Fruit fly (Drosophila melanogaster): ENCODE results near the gene cpo.

cpo gene

DNA sequence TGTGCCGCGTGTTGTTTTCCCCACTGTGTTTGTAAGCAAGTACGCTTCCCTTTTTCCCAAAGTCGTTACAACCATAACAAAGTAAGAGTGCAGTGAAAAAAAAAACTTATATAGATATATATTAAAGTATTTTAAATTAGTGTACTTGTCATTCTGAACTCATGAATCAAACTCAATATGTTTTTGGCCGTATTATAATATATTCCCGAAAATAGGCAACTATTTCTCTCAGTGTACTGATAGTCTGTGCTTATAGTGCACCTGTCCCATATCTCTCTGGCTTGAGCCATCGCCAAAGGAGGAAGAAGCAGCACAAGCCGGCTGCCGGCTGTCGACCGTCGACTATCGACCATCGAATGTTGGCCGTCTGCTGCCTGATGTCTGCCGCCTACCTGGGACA lies 21.5 kb downstream of the cpo start (continued):
- peak in 1 of 2 experiments; percentile 64 for TF ChIP-seq tll (GFP tag; optimal IDR thresholded peaks at IDR 0.05)
- TF ChIP-seq CG2712 (tag; optimal IDR thresholded peaks at IDR 0.05), result peak; percentile 88
- TF ChIP-seq Optix (GFP tag; IDR thresholded peaks at IDR 0.05), result peak; percentile 52; the same call in 1 of the 3 replicates
- peak; percentile 64 for TF ChIP-seq CG13424 (tag; optimal IDR thresholded peaks at IDR 0.05)
- TF ChIP-seq emc (GFP tag; optimal IDR thresholded peaks at IDR 0.05), result no peak
- no peak for TF ChIP-seq cas (GFP tag; IDR thresholded peaks at IDR 0.05)
- TF ChIP-seq dati (GFP tag; IDR thresholded peaks at IDR 0.05), result no peak
- no peak for TF ChIP-seq gcm2 (GFP tag; optimal IDR thresholded peaks at IDR 0.05)
- no peak for TF ChIP-seq CG16779 (GFP tag; IDR thresholded peaks at IDR 0.05)
- TF ChIP-seq Eip74EF (GFP tag; optimal IDR thresholded peaks at IDR 0.05), result no peak
- peak; percentile 91 for TF ChIP-seq zfh1 (GFP tag; IDR thresholded peaks at IDR 0.05)
- 0 out of 2 replicates have a peak, but pooled peaks have one; percentile 38 for TF ChIP-seq CG11085 (GFP tag; IDR thresholded peaks at IDR 0.05)
- TF ChIP-seq mld (GFP tag; IDR thresholded peaks at IDR 0.05; ENCODE audit: partially characterized antibody), result no peak
- TF ChIP-seq kni (GFP tag; optimal IDR thresholded peaks at IDR 0.05), result peak; percentile 13
- TF ChIP-seq jing (GFP tag; optimal IDR thresholded peaks at IDR 0.05), result peak; percentile 26
- TF ChIP-seq CG7271 (tag; optimal IDR thresholded peaks at IDR 0.05), result peak; percentile 79
- TF ChIP-seq cwo (GFP tag; optimal IDR thresholded peaks at IDR 0.05), result no peak
- TF ChIP-seq dm (GFP tag; optimal IDR thresholded peaks at IDR 0.05), result no peak
- TF ChIP-seq CG18619 (GFP tag; optimal IDR thresholded peaks at IDR 0.05), result peak; percentile 53
- TF ChIP-seq CG6175 (GFP tag; IDR thresholded peaks at IDR 0.05), result no peak
- no peak for TF ChIP-seq CG10274 (GFP tag; optimal IDR thresholded peaks at IDR 0.05)
- TF ChIP-seq gcm (GFP tag; optimal IDR thresholded peaks at IDR 0.05), result peak; percentile 68
- no peak for TF ChIP-seq CG3995 (GFP tag; optimal IDR thresholded peaks at IDR 0.05)
- no peak for TF ChIP-seq Myb (GFP tag; optimal IDR thresholded peaks at IDR 0.05)
- TF ChIP-seq CG1832 (GFP tag; optimal IDR thresholded peaks at IDR 0.05), result no peak
- TF ChIP-seq YL-1 (GFP tag; optimal IDR thresholded peaks at IDR 0.05), result no peak
- TF ChIP-seq CG17328 (GFP tag; IDR thresholded peaks at IDR 0.05), result peak; percentile 88
- TF ChIP-seq CG8944 (GFP tag; optimal IDR thresholded peaks at IDR 0.05), result no peak
- TF ChIP-seq CG6791 (GFP tag; IDR thresholded peaks at IDR 0.05; ENCODE audit: partially characterized antibody), result no peak
- TF ChIP-seq CG12104 (GFP tag; optimal IDR thresholded peaks at IDR 0.05), result peak; percentile 56
- no peak for TF ChIP-seq inv (GFP tag; IDR thresholded peaks at IDR 0.05; ENCODE audit: partially characterized antibody)
- no peak for TF ChIP-seq toy (GFP tag; IDR thresholded peaks at IDR 0.05)
- peak; percentile 32 for TF ChIP-seq caup (GFP tag; optimal IDR thresholded peaks at IDR 0.05; ENCODE audit: severe bottlenecking)
- TF ChIP-seq TFAM (GFP tag; optimal IDR thresholded peaks at IDR 0.05), result no peak
- no peak for TF ChIP-seq Antp (GFP tag; optimal IDR thresholded peaks at IDR 0.05)
- TF ChIP-seq vfl (GFP tag; optimal IDR thresholded peaks at IDR 0.05), result no peak
- peak; percentile 79 for TF ChIP-seq Chrac-16 (GFP tag; optimal IDR thresholded peaks at IDR 0.05)
- TF ChIP-seq CG17361 (GFP tag; IDR thresholded peaks at IDR 0.05), result peak; percentile 85
- peak; percentile 21 for TF ChIP-seq CG2116 (GFP tag; optimal IDR thresholded peaks at IDR 0.05)
- TF ChIP-seq Ets65A (GFP tag), result peak; percentile 91
- TF ChIP-seq Hr51 (GFP tag; optimal IDR thresholded peaks at IDR 0.05), result peak; percentile 21 to 25
- no peak for TF ChIP-seq Atf6 (GFP tag; IDR thresholded peaks at IDR 0.05)
- peak; percentile 64 for TF ChIP-seq CG12155 (GFP tag; optimal IDR thresholded peaks at IDR 0.05)
- TF ChIP-seq CG4707 (GFP tag; optimal IDR thresholded peaks at IDR 0.05), result no peak
- no peak for TF ChIP-seq al (GFP tag; IDR thresholded peaks at IDR 0.05)
- TF ChIP-seq zen2 (GFP tag; IDR thresholded peaks at IDR 0.05; ENCODE audit: partially characterized antibody), result no peak
- no peak for TF ChIP-seq cad (GFP tag; optimal IDR thresholded peaks at IDR 0.05)
- no peak for TF ChIP-seq CG34224 (GFP tag; IDR thresholded peaks at IDR 0.05; ENCODE audit: partially characterized antibody)
- TF ChIP-seq CG17359 (tag; optimal IDR thresholded peaks at IDR 0.05), result peak; percentile 56
- TF ChIP-seq Gsc (GFP tag; IDR thresholded peaks at IDR 0.05), result peak; percentile 53
- TF ChIP-seq Sry-δ (GFP tag; optimal IDR thresholded peaks at IDR 0.05), result no peak

Data from whole organism, embryonic.